Worm (Caenorhabditis elegans) whole organism, L2 larva: ENCODE results near the gene C08F1.12.

Experiments
- C34F6.9 ChIP-seq: fragments of 150-350 bp; optimal IDR thresholded peaks from 2 replicates; lab custom pipeline; 2014; ENCODE audit warnings: missing biosample characterization, missing genetic modification characterization
- F13H6.1 ChIP-seq: sonication (generic microtip); optimal IDR thresholded peaks from 2 replicates; lab custom pipeline; 2016; ENCODE audit warnings: missing genetic modification characterization, missing compliant biosample characterization
- ZK546.5 ChIP-seq: sonication (generic microtip); optimal IDR thresholded peaks from 2 replicates; lab custom pipeline; 2017; ENCODE audit warnings: missing biosample characterization, missing genetic modification characterization
- alr-1 ChIP-seq: fragments of 150-350 bp; optimal IDR thresholded peaks from 2 replicates; lab custom pipeline; 2014; ENCODE audit warnings: missing biosample characterization, missing genetic modification characterization
- crh-2 ChIP-seq: sonication (generic microtip); optimal IDR thresholded peaks from 2 replicates; lab custom pipeline; 2017; ENCODE audit warnings: missing biosample characterization, missing genetic modification characterization
- gmeb-1 ChIP-seq: fragments of 150-350 bp; optimal IDR thresholded peaks from 2 replicates; lab custom pipeline; 2014; ENCODE audit warnings: missing biosample characterization, missing genetic modification characterization
- nhr-11 ChIP-seq: fragments of 150-350 bp; optimal IDR thresholded peaks from 2 replicates; lab custom pipeline; 2014; ENCODE audit warnings: missing biosample characterization, missing genetic modification characterization
- nhr-12 ChIP-seq: fragments of 150-350 bp; optimal IDR thresholded peaks from 2 replicates; lab custom pipeline; 2014; ENCODE audit warnings: missing biosample characterization, missing genetic modification characterization
- nhr-23 ChIP-seq: fragments of 150-350 bp; optimal IDR thresholded peaks from 2 replicates; lab custom pipeline; 2014; ENCODE audit warnings: missing biosample characterization, missing genetic modification reagents, missing genetic modification characterization
- nhr-6 ChIP-seq: fragments of 150-350 bp; optimal IDR thresholded peaks from 2 replicates; lab custom pipeline; 2014; ENCODE audit warnings: missing biosample characterization, missing genetic modification characterization
- nhr-77 ChIP-seq: fragments of 150-350 bp; optimal IDR thresholded peaks from 2 replicates; lab custom pipeline; 2014; ENCODE audit warnings: missing biosample characterization, missing genetic modification characterization
- peb-1 ChIP-seq: fragments of 150-350 bp; optimal IDR thresholded peaks from 2 replicates; lab custom pipeline; 2014; ENCODE audit warnings: missing biosample characterization, missing genetic modification characterization
- skn-1 ChIP-seq: sonication (generic microtip); optimal IDR thresholded peaks from 2 replicates; lab custom pipeline; 2017; ENCODE audit warnings: missing biosample characterization, missing genetic modification characterization
- snpc-4 ChIP-seq: fragments of 150-350 bp; optimal IDR thresholded peaks from 2 replicates; lab custom pipeline; 2014; ENCODE audit warnings: missing biosample characterization, missing genetic modification characterization
- unc-62 ChIP-seq: fragments of 150-350 bp; optimal IDR thresholded peaks from 2 replicates; lab custom pipeline; 2014; ENCODE audit warnings: missing biosample characterization, missing genetic modification reagents, missing genetic modification characterization
- ztf-11 ChIP-seq: sonication (generic microtip); optimal IDR thresholded peaks from 2 replicates; lab custom pipeline; 2017; ENCODE audit warnings: missing biosample characterization, missing genetic modification characterization

C08F1.12 gene

ce11 chrII:1756582-1756981 lies 49.7 kb downstream of the C08F1.12 start, which contains the start of gene fbxb-53:
Gene fbxb-53, plus strand, starts transcription at chrII:1756882.
- TF ChIP-seq snpc-4 (tag; lab: Kevin White, UChicago) (no peak), skn-1 (tag; lab: Kevin White, UChicago) (no peak)

- TF ChIP-seq C34F6.9 (tag; lab: Kevin White, UChicago): no peak
- no peak for TF ChIP-seq nhr-23
- TF ChIP-seq F13H6.1 (tag; lab: Kevin White, UChicago): no peak
- TF ChIP-seq unc-62 (GFP tag; lab: Kevin White, UChicago): no peak
- TF ChIP-seq nhr-11 (tag; lab: Kevin White, UChicago): no peak
- no peak for TF ChIP-seq nhr-12 (tag; lab: Kevin White, UChicago)
- TF ChIP-seq ztf-11 (tag; lab: Kevin White, UChicago): no peak
- TF ChIP-seq ZK546.5 (tag; lab: Kevin White, UChicago): no peak
- TF ChIP-seq alr-1 (tag; lab: Kevin White, UChicago): no peak
- TF ChIP-seq peb-1: no peak
- TF ChIP-seq crh-2 (tag; lab: Kevin White, UChicago): no peak
- no peak for TF ChIP-seq gmeb-1
- no peak for TF ChIP-seq nhr-77 (tag; lab: Kevin White, UChicago)
- TF ChIP-seq nhr-6: no peak
Observed at ce11 chrII:1756072-1756471, 50.2 kb downstream of the C08F1.12 start, which contains the start of gene F36H5.17. Gene F36H5.17, minus strand, starts transcription at chrII:1756172.
